Fruit fly (Drosophila melanogaster): ENCODE measurements around the gene CG11555.

DNA sequence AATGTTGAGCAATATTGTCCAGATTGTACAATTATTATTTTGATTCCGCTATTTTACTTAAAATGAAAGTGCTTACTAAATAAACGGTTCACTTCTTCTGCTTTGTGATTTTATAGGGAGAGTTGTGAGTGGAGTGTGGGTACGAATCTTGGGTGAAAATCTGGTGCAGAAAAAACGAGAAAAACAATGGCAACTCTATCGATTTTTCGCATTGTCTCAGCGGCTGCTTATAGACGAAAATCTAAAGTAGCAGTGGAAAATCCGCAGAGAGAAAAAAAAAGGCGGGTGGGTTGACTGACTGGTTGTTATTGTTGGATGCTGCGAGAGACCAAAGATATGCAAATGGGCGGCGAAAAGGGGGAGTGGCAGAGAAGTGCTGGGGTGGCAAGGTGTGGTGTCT, 30.5 kb upstream of the CG11555 start:
- TF ChIP-seq CG9948 (tag; optimal IDR thresholded peaks at IDR 0.05) (no peak), CG14655 (GFP tag; optimal IDR thresholded peaks at IDR 0.05) (no peak), CG8159 (tag; optimal IDR thresholded peaks at IDR 0.05) (no peak), EcR (GFP tag; optimal IDR thresholded peaks at IDR 0.05) (no peak), gl (tag; optimal IDR thresholded peaks at IDR 0.05) (no peak)

Measured in whole organism, pupa.